Worm (Caenorhabditis elegans) whole organism, young adult: ENCODE measurements around the gene egl-26.

Experiments used
- B0019.2 ChIP-seq: fragments of 200-800 bp; sonication (Bioruptor generic); conservative IDR thresholded peaks from 2 replicates; pipeline ENCODE4 v1.3.6; 2022; ENCODE audit warnings: missing genetic modification reagents, missing genetic modification characterization, missing compliant biosample characterization
- F57C9.4 ChIP-seq: sonication (generic microtip); optimal IDR thresholded peaks from 2 replicates; lab custom pipeline; 2017; ENCODE audit warnings: mild to moderate bottlenecking, missing genetic modification characterization, missing compliant biosample characterization
- attf-5 ChIP-seq: fragments of 200-800 bp; sonication (Bioruptor generic); optimal IDR thresholded peaks from 2 replicates; lab custom pipeline; 2018; ENCODE audit warnings: mild to moderate bottlenecking, missing genetic modification characterization, missing compliant biosample characterization
- egl-44 ChIP-seq: fragments of 200-800 bp; sonication (Bioruptor generic); IDR thresholded peaks from 2 replicates; pipeline ENCODE4 v1.3.6; 2022; ENCODE audit warnings: missing genetic modification reagents, missing genetic modification characterization, missing compliant biosample characterization
- lin-54 ChIP-seq: fragments of 200-800 bp; sonication (Bioruptor generic); optimal IDR thresholded peaks from 2 replicates; lab custom pipeline; 2018; ENCODE audit warnings: mild to moderate bottlenecking, missing genetic modification characterization, missing compliant biosample characterization
- nhr-80 ChIP-seq: sonication (generic microtip); optimal IDR thresholded peaks from 2 replicates; lab custom pipeline; 2016; ENCODE audit warnings: missing genetic modification characterization, missing compliant biosample characterization
- pha-4 ChIP-seq: fragments of 150-350 bp; sonication (generic microtip); optimal IDR thresholded peaks from 2 replicates; lab custom pipeline; 2014; ENCODE audit warnings: missing biosample characterization, missing genetic modification reagents, missing genetic modification characterization
- repo-1 ChIP-seq: sonication (generic microtip); optimal IDR thresholded peaks from 2 replicates; lab custom pipeline; 2017; ENCODE audit warnings: mild to moderate bottlenecking, missing genetic modification characterization, missing compliant biosample characterization
- tbp1 ChIP-seq: fragments of 200-800 bp; sonication (Bioruptor generic); optimal IDR thresholded peaks from 2 replicates; lab custom pipeline; 2018; ENCODE audit warnings: mild to moderate bottlenecking, missing genetic modification characterization, missing compliant biosample characterization
- zim-3 ChIP-seq: sonication (generic microtip); optimal IDR thresholded peaks from 2 replicates; lab custom pipeline; 2017; ENCODE audit warnings: mild to moderate bottlenecking, missing genetic modification characterization, moderate library complexity, missing compliant biosample characterization

ce11 chrII:84134-84533 is 14.7 kb downstream of the egl-26 start, which contains the start of gene C50D2.6:
- TF ChIP-seq tbp1 (GFP tag; lab: Kevin White, UChicago) (no peak), attf-5 (GFP tag; lab: Kevin White, UChicago) (no peak), F57C9.4 (no peak), repo-1 (tag; lab: Kevin White, UChicago) (no peak), zim-3 (tag; lab: Kevin White, UChicago) (no peak), pha-4 (tag; lab: Kevin White, UChicago) (no peak), lin-54 (no peak), egl-44 (GFP tag; lab: Robert Waterston, UW) (no peak), B0019.2 (no peak), nhr-80 (tag; lab: Kevin White, UChicago) (no peak)
